Fruit fly (Drosophila melanogaster) whole organism, embryonic: ENCODE data around the gene CG43179.

Experiments used
- CG10565 ChIP-seq: fragments of 200-800 bp; sonication (Bioruptor generic); optimal IDR thresholded peaks from 3 replicates; lab custom pipeline; 2016; ENCODE audit warnings: missing biosample characterization, mild to moderate bottlenecking, missing genetic modification characterization
- CG12769 ChIP-seq: fragments of 200-800 bp; sonication (Bioruptor generic); optimal IDR thresholded peaks from 2 replicates; lab custom pipeline; 2019; ENCODE audit warnings: missing biosample characterization, mild to moderate bottlenecking, missing genetic modification characterization, moderate library complexity
- CG17612 ChIP-seq: fragments of 200-800 bp; sonication (Bioruptor generic); IDR thresholded peaks from 2 replicates; pipeline ENCODE4 v1.3.6; 2022; ENCODE audit warnings: missing biosample characterization, missing genetic modification characterization
- CG1832 ChIP-seq: fragments of 200-800 bp; sonication (Bioruptor generic); optimal IDR thresholded peaks from 2 replicates; lab custom pipeline; 2017; ENCODE audit warnings: missing biosample characterization, mild to moderate bottlenecking, missing genetic modification characterization, inconsistent platforms
- CG2875 ChIP-seq: fragments of 200-800 bp; sonication (Bioruptor generic); optimal IDR thresholded peaks from 2 replicates; lab custom pipeline; 2017; ENCODE audit warnings: missing biosample characterization, mild to moderate bottlenecking, missing genetic modification characterization, missing genetic modification reagents
- CG2889 ChIP-seq: fragments of 200-800 bp; sonication (Bioruptor generic); IDR thresholded peaks from 3 replicates; pipeline ENCODE4 v1.3.6; 2022; ENCODE audit warnings: missing biosample characterization, missing genetic modification characterization
- CG30020 ChIP-seq: fragments of 200-800 bp; optimal IDR thresholded peaks from 2 replicates; lab custom pipeline; 2019; ENCODE audit warnings: missing biosample characterization, mild to moderate bottlenecking, missing genetic modification characterization, moderate library complexity
- CG31224 ChIP-seq: fragments of 200-800 bp; sonication (Bioruptor generic); IDR thresholded peaks from 2 replicates; pipeline ENCODE4 v1.3.6; 2022; ENCODE audit warnings: missing biosample characterization, missing genetic modification characterization
- CG4282 ChIP-seq: fragments of 200-800 bp; sonication (Bioruptor generic); optimal IDR thresholded peaks from 2 replicates; lab custom pipeline; 2016; ENCODE audit warnings: missing biosample characterization, missing genetic modification characterization
- CG4360 ChIP-seq: fragments of 200-800 bp; sonication (Bioruptor generic); IDR thresholded peaks from 2 replicates; pipeline ENCODE4 v1.3.6; 2022; ENCODE audit warnings: missing biosample characterization, missing genetic modification characterization
- CG6175 ChIP-seq: fragments of 200-800 bp; sonication (Bioruptor generic); IDR thresholded peaks from 3 replicates; pipeline ENCODE4 v1.3.6; 2022; ENCODE audit warnings: missing biosample characterization, missing genetic modification characterization
- CG6689 ChIP-seq: fragments of 200-800 bp; sonication (Bioruptor generic); IDR thresholded peaks from 2 replicates; pipeline ENCODE4 v1.3.6; 2022; ENCODE audit warnings: missing biosample characterization, missing genetic modification characterization
- CG7963 ChIP-seq: fragments of 200-800 bp; sonication (Bioruptor generic); IDR thresholded peaks from 3 replicates; pipeline ENCODE4 v1.3.6; 2022; ENCODE audit warnings: missing biosample characterization, missing genetic modification characterization; ENCODE audit not compliant: partially characterized antibody
- CG8290 ChIP-seq, 3 experiments: fragments of 200-800 bp; sonication (Bioruptor generic); optimal IDR thresholded peaks; 2 replicates each; lab custom pipeline; 2016 to 2019; ENCODE audit warnings: missing biosample characterization in 3 of 3, missing genetic modification characterization in 3 of 3, mild to moderate bottlenecking in 2 of 3, moderate library complexity in 1 of 3
- Deaf1 ChIP-seq: fragments of 200-800 bp; optimal IDR thresholded peaks from 3 replicates; lab custom pipeline; 2019; ENCODE audit warnings: missing biosample characterization, mild to moderate bottlenecking, missing genetic modification characterization, moderate library complexity
- Ets97D ChIP-seq: fragments of 200-800 bp; sonication (Bioruptor generic); optimal IDR thresholded peaks from 3 replicates; lab custom pipeline; 2016; ENCODE audit warnings: missing biosample characterization, missing genetic modification characterization
- HLH3B ChIP-seq: fragments of 200-800 bp; sonication (Bioruptor generic); IDR thresholded peaks from 2 replicates; pipeline ENCODE4 v1.3.6; 2022; ENCODE audit warnings: missing biosample characterization, missing genetic modification characterization
- HLHmδ ChIP-seq: fragments of 200-800 bp; sonication (Bioruptor generic); optimal IDR thresholded peaks from 2 replicates; lab custom pipeline; 2018; ENCODE audit warnings: missing biosample characterization, mild to moderate bottlenecking, missing genetic modification characterization, moderate library complexity
- Kr ChIP-seq: fragments of 200-800 bp; sonication (Bioruptor generic); optimal IDR thresholded peaks from 2 replicates; lab custom pipeline; 2017; ENCODE audit warnings: missing biosample characterization, mild to moderate bottlenecking, missing genetic modification characterization
- MBD-R2 ChIP-seq: fragments of 200-800 bp; sonication (Bioruptor generic); IDR thresholded peaks from 2 replicates; pipeline ENCODE4 v1.3.6; 2022; ENCODE audit warnings: missing biosample characterization, missing genetic modification characterization
- NfI ChIP-seq: fragments of 200-800 bp; sonication (Bioruptor generic); optimal IDR thresholded peaks from 3 replicates; lab custom pipeline; 2018; ENCODE audit warnings: missing biosample characterization, mild to moderate bottlenecking, missing genetic modification characterization, moderate library complexity
- Opbp ChIP-seq: fragments of 200-800 bp; sonication (Bioruptor generic); IDR thresholded peaks from 3 replicates; pipeline ENCODE4 v1.3.6; 2022; ENCODE audit warnings: missing biosample characterization, missing genetic modification characterization; ENCODE audit not compliant: partially characterized antibody
- Rfx ChIP-seq: fragments of 200-800 bp; sonication (Bioruptor generic); IDR thresholded peaks from 2 replicates; pipeline ENCODE4 v1.3.6; 2022; ENCODE audit warnings: missing biosample characterization, missing genetic modification characterization
- Sin3A ChIP-seq: fragments of >200 bp; optimal IDR thresholded peaks from 2 replicates; lab custom pipeline; 2018
- Stat92E ChIP-seq, 3 experiments: fragments of >200 bp in 2 of 3; fragments of 200-800 bp in 1 of 3; sonication (Bioruptor generic) in 1 of 3; optimal IDR thresholded peaks; 2 replicates each; lab custom pipeline; 2017 to 2019; ENCODE audit warnings: missing biosample characterization in 3 of 3, missing genetic modification characterization in 3 of 3, mild to moderate bottlenecking in 1 of 3, moderate library complexity in 1 of 3
- Vsx1 ChIP-seq: fragments of 200-800 bp; sonication (Bioruptor generic); optimal IDR thresholded peaks from 2 replicates; lab custom pipeline; 2017; ENCODE audit warnings: missing biosample characterization, mild to moderate bottlenecking, missing genetic modification characterization, missing genetic modification reagents
- abd-A ChIP-seq: fragments of 200-800 bp; sonication (Bioruptor generic); optimal IDR thresholded peaks from 3 replicates; lab custom pipeline; 2019; ENCODE audit warnings: missing biosample characterization, mild to moderate bottlenecking, missing genetic modification characterization, moderate library complexity
- ac ChIP-seq: fragments of 200-800 bp; sonication (Bioruptor generic); optimal IDR thresholded peaks from 3 replicates; lab custom pipeline; 2017; ENCODE audit warnings: missing biosample characterization, mild to moderate bottlenecking, missing genetic modification characterization
- amos ChIP-seq: fragments of 200-800 bp; sonication (Bioruptor generic); IDR thresholded peaks from 2 replicates; pipeline ENCODE4 v1.3.6; 2022; ENCODE audit warnings: missing biosample characterization, missing genetic modification characterization; ENCODE audit not compliant: partially characterized antibody
- cg ChIP-seq: fragments of 200-800 bp; sonication (Bioruptor generic); optimal IDR thresholded peaks from 3 replicates; lab custom pipeline; 2019; ENCODE audit warnings: missing biosample characterization, mild to moderate bottlenecking, missing genetic modification characterization, moderate library complexity
- chm ChIP-seq: fragments of 200-800 bp; sonication (Bioruptor generic); IDR thresholded peaks from 2 replicates; pipeline ENCODE4 v1.3.6; 2022; ENCODE audit warnings: missing biosample characterization, missing genetic modification characterization
- ci ChIP-seq: fragments of 200-800 bp; sonication (Bioruptor generic); IDR thresholded peaks from 3 replicates; pipeline ENCODE4 v1.3.6; 2022; ENCODE audit warnings: missing biosample characterization, missing genetic modification characterization
- crol ChIP-seq: fragments of 200-800 bp; sonication (Bioruptor generic); IDR thresholded peaks from 2 replicates; pipeline ENCODE4 v1.3.6; 2022; ENCODE audit warnings: missing biosample characterization, missing genetic modification characterization
- danr ChIP-seq: fragments of 200-800 bp; sonication (Bioruptor generic); IDR thresholded peaks from 2 replicates; pipeline ENCODE4 v1.3.6; 2022; ENCODE audit warnings: missing biosample characterization, missing genetic modification characterization
- dmrt99B ChIP-seq: fragments of 200-800 bp; sonication (Bioruptor generic); optimal IDR thresholded peaks from 2 replicates; lab custom pipeline; 2018; ENCODE audit warnings: missing biosample characterization, mild to moderate bottlenecking, missing genetic modification characterization, moderate library complexity
- grau ChIP-seq: fragments of 200-800 bp; optimal IDR thresholded peaks from 3 replicates; lab custom pipeline; 2019; ENCODE audit warnings: missing biosample characterization, mild to moderate bottlenecking, missing genetic modification characterization, moderate library complexity
- luna ChIP-seq: fragments of 200-800 bp; sonication (Bioruptor generic); optimal IDR thresholded peaks from 2 replicates; lab custom pipeline; 2016; ENCODE audit warnings: missing biosample characterization, missing genetic modification characterization
- oc ChIP-seq: fragments of 200-800 bp; sonication (Bioruptor generic); optimal IDR thresholded peaks from 2 replicates; lab custom pipeline; 2018; ENCODE audit warnings: missing biosample characterization, mild to moderate bottlenecking, missing genetic modification characterization, moderate library complexity
- p53 ChIP-seq: fragments of 200-800 bp; sonication (Bioruptor generic); optimal IDR thresholded peaks from 2 replicates; lab custom pipeline; 2016; ENCODE audit warnings: missing biosample characterization, missing genetic modification characterization
- pum ChIP-seq: fragments of 200-800 bp; sonication (Bioruptor generic); optimal IDR thresholded peaks from 2 replicates; lab custom pipeline; 2016; ENCODE audit warnings: missing biosample characterization, missing genetic modification characterization
- ro ChIP-seq: fragments of 200-800 bp; sonication (Bioruptor generic); IDR thresholded peaks from 2 replicates; pipeline ENCODE4 v1.3.6; 2022; ENCODE audit warnings: missing biosample characterization, missing genetic modification characterization
- sc ChIP-seq, 3 experiments: fragments of >200 bp in 2 of 3; fragments of 200-800 bp in 1 of 3; sonication (Bioruptor generic) in 1 of 3; optimal IDR thresholded peaks; 2 replicates in 2 of 3; 3 replicates in 1 of 3; lab custom pipeline; 2017; ENCODE audit warnings: mild to moderate bottlenecking in 1 of 3, missing biosample characterization in 1 of 3, missing genetic modification characterization in 1 of 3, missing genetic modification reagents in 1 of 3
- sd ChIP-seq: fragments of 200-800 bp; sonication (Bioruptor generic); optimal IDR thresholded peaks from 3 replicates; lab custom pipeline; 2018; ENCODE audit warnings: missing biosample characterization, mild to moderate bottlenecking, missing genetic modification characterization, moderate library complexity
- sima ChIP-seq: fragments of 200-800 bp; sonication (Bioruptor generic); optimal IDR thresholded peaks from 2 replicates; lab custom pipeline; 2016; ENCODE audit warnings: missing biosample characterization, missing genetic modification characterization
- ssp ChIP-seq: fragments of 200-800 bp; sonication (Bioruptor generic); IDR thresholded peaks from 2 replicates; pipeline ENCODE4 v1.3.6; 2022; ENCODE audit warnings: missing biosample characterization, missing genetic modification characterization
- stc ChIP-seq: fragments of 200-800 bp; sonication (Bioruptor generic); IDR thresholded peaks from 2 replicates; pipeline ENCODE4 v1.3.6; 2022; ENCODE audit warnings: missing biosample characterization, missing genetic modification characterization
- vvl ChIP-seq: fragments of 200-800 bp; sonication (Bioruptor generic); IDR thresholded peaks from 2 replicates; pipeline ENCODE4 v1.3.6; 2022; ENCODE audit warnings: missing biosample characterization, missing genetic modification characterization

Gene CG43179

DNA sequence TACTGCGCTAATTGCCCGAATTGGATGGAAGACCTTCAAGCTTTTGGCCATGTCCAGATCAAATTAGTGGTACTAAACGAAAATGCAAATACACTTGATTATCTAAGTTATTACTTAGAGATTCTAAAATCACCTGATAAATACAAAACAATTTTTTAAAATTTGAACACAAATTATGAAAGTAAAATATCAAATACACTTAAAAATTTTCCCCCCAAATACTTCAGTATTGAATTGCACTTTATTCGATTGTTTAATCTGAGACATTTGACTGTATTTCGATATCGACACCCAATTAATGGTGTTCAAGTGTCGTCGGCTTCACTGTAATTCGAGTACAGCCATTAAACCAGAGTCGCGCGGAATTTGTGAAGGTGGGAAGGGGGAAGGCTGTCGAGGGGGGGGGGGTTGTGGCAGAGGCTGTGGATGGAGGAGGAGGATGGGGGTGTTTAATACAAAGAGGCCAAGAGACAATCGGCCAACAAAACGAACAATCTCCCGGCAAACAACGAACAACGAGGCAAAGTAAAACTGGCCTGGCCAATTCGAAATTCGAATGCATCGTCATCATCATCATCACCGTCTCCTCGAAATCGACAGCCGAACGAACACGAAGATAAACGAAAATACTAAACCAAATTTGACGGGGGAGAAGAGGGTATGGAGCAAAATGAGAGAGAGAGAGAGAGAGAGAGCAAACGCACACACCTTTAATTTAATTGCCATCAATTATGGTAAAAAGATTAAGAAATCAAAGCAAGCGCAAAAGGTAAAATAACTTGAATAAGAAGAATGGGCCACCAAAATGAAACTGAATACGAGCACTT is 26.5 kb downstream of the CG43179 start (continued):
- no peak for TF ChIP-seq Ets97D
- no peak for TF ChIP-seq CG4282 (GFP tag; lab: Kevin White, UChicago)
- TF ChIP-seq vvl: peak; percentile 36
- no peak for TF ChIP-seq Stat92E (GFP tag; optimal IDR thresholded peaks at IDR 0.05; lab: Kevin White, UChicago)
- TF ChIP-seq CG4360 (GFP tag; lab: Robert Waterston, UW): no peak
- TF ChIP-seq CG8290 (GFP tag; optimal IDR thresholded peaks at IDR 0.05; lab: Kevin White, UChicago): no peak
- TF ChIP-seq CG8290 (tag; optimal IDR thresholded peaks at IDR 0.05; lab: Kevin White, UChicago): peak in 1 of 2 experiments; percentile 9
- TF ChIP-seq NfI: no peak
- TF ChIP-seq sd (tag; lab: Kevin White, UChicago): peak; percentile 85
- TF ChIP-seq abd-A (tag; lab: Kevin White, UChicago): peak; percentile 63
- peak; percentile 90 for TF ChIP-seq crol (GFP tag; lab: Robert Waterston, UW)
- no peak for TF ChIP-seq CG2889 (GFP tag; lab: Robert Waterston, UW)
- TF ChIP-seq grau (tag; lab: Kevin White, UChicago): peak; percentile 54
- no peak for TF ChIP-seq ssp
- TF ChIP-seq Rfx (GFP tag; lab: Robert Waterston, UW): 0 out of 2 replicates have a peak, but pooled peaks have one; percentile 6
- no peak for TF ChIP-seq ro (GFP tag; lab: Robert Waterston, UW)
- TF ChIP-seq p53 (GFP tag; lab: Kevin White, UChicago): no peak
- TF ChIP-seq ci (GFP tag; lab: Robert Waterston, UW): peak; percentile 44; the same call in 1 of the 3 replicates
- no peak for TF ChIP-seq Sin3A (lab: Kevin White, UChicago)
- no peak for TF ChIP-seq pum (GFP tag; lab: Kevin White, UChicago)
- no peak for TF ChIP-seq CG10565 (GFP tag; lab: Kevin White, UChicago)
- no peak for TF ChIP-seq CG17612
- no peak for TF ChIP-seq CG6689 (GFP tag; lab: Robert Waterston, UW)
- no peak for TF ChIP-seq amos (GFP tag; lab: Robert Waterston, UW)
- TF ChIP-seq sc (optimal IDR thresholded peaks at IDR 0.05; lab: Kevin White, UChicago): no peak
- TF ChIP-seq sc (GFP tag; optimal IDR thresholded peaks at IDR 0.05; lab: Kevin White, UChicago): no peak
- TF ChIP-seq HLH3B (GFP tag; lab: Robert Waterston, UW): no peak
- TF ChIP-seq dmrt99B: no peak
- no peak for TF ChIP-seq CG2875 (GFP tag; lab: Kevin White, UChicago)
- no peak for TF ChIP-seq chm
- TF ChIP-seq Vsx1 (GFP tag; lab: Kevin White, UChicago): no peak
- no peak for TF ChIP-seq CG30020 (tag; lab: Kevin White, UChicago)
- no peak for TF ChIP-seq CG31224 (GFP tag; lab: Robert Waterston, UW)
- no peak for TF ChIP-seq MBD-R2
- no peak for TF ChIP-seq stc (GFP tag; lab: Robert Waterston, UW)
- no peak for TF ChIP-seq Opbp (GFP tag; lab: Robert Waterston, UW)
- TF ChIP-seq ac: no peak
- no peak for TF ChIP-seq CG7963 (GFP tag; lab: Robert Waterston, UW)
- peak; percentile 98 for TF ChIP-seq Deaf1 (tag; lab: Kevin White, UChicago)
- no peak for TF ChIP-seq HLHmδ (GFP tag; lab: Kevin White, UChicago)
- no peak for TF ChIP-seq danr
- TF ChIP-seq CG1832: peak; percentile 77
- 0 out of 3 replicates have a peak, but pooled peaks have one; percentile 22 for TF ChIP-seq CG6175
- no peak for TF ChIP-seq sima (GFP tag; lab: Kevin White, UChicago)
- no peak for TF ChIP-seq Kr
- no peak for TF ChIP-seq luna (GFP tag; lab: Kevin White, UChicago)
- peak; percentile 51 for TF ChIP-seq oc
- TF ChIP-seq CG12769: peak; percentile 33
- TF ChIP-seq cg (GFP tag; lab: Kevin White, UChicago): peak; percentile 74
- TF ChIP-seq, all 482 proteins: peak for 24
